Worm (Caenorhabditis elegans) whole organism, L2 larva: ENCODE results near the gene clec-34.

Experiments used
- ZK546.5 ChIP-seq: sonication (generic microtip); optimal IDR thresholded peaks from 2 replicates; lab custom pipeline; 2017; ENCODE audit warnings: missing biosample characterization, missing genetic modification characterization
- blmp-1 ChIP-seq: sonication (generic microtip); optimal IDR thresholded peaks from 2 replicates; lab custom pipeline; 2017; ENCODE audit warnings: missing genetic modification characterization, mild to moderate bottlenecking, missing compliant biosample characterization, antibody characterized with exemption, moderate library complexity; ENCODE audit not compliant: insufficient read depth
- elt-1 ChIP-seq: fragments of 150-350 bp; optimal IDR thresholded peaks from 2 replicates; lab custom pipeline; 2014; ENCODE audit warnings: missing biosample characterization, missing genetic modification characterization
- nhr-23 ChIP-seq: fragments of 150-350 bp; optimal IDR thresholded peaks from 2 replicates; lab custom pipeline; 2014; ENCODE audit warnings: missing biosample characterization, missing genetic modification reagents, missing genetic modification characterization
- nhr-77 ChIP-seq: fragments of 150-350 bp; optimal IDR thresholded peaks from 2 replicates; lab custom pipeline; 2014; ENCODE audit warnings: missing biosample characterization, missing genetic modification characterization
- sem-4 ChIP-seq: fragments of 150-350 bp; optimal IDR thresholded peaks from 2 replicates; lab custom pipeline; 2014; ENCODE audit warnings: missing biosample characterization, missing genetic modification reagents, missing genetic modification characterization
- snpc-4 ChIP-seq: fragments of 150-350 bp; optimal IDR thresholded peaks from 2 replicates; lab custom pipeline; 2014; ENCODE audit warnings: missing biosample characterization, missing genetic modification characterization
- unc-62 ChIP-seq: fragments of 150-350 bp; optimal IDR thresholded peaks from 2 replicates; lab custom pipeline; 2014; ENCODE audit warnings: missing biosample characterization, missing genetic modification reagents, missing genetic modification characterization

ce11 chrV:16780554-16780953 lies 45.0 kb downstream of the clec-34 start:
- TF ChIP-seq nhr-23 (tag; lab: Kevin White, UChicago) = no peak
- TF ChIP-seq blmp-1 (tag; lab: Kevin White, UChicago) = no peak
- no peak for TF ChIP-seq nhr-77
- TF ChIP-seq unc-62 (GFP tag; lab: Kevin White, UChicago) = no peak
- no peak for TF ChIP-seq snpc-4 (tag; lab: Kevin White, UChicago)
- TF ChIP-seq elt-1 (tag; lab: Kevin White, UChicago) = no peak
- no peak for TF ChIP-seq ZK546.5
- no peak for TF ChIP-seq sem-4 (tag; lab: Kevin White, UChicago)
